Fruit fly (Drosophila melanogaster) Kc167 (cell line): Measurements from ENCODE around the gene CG14207.

Source experiments
- Sin3A ChIP-seq: fragments of >200 bp; optimal IDR thresholded peaks from 2 replicates; lab custom pipeline; 2018; ENCODE audit warnings: missing external identifiers
- psq ChIP-seq: fragments of >200 bp; optimal IDR thresholded peaks from 2 replicates; lab custom pipeline; 2017; ENCODE audit warnings: missing external identifiers

DNA sequence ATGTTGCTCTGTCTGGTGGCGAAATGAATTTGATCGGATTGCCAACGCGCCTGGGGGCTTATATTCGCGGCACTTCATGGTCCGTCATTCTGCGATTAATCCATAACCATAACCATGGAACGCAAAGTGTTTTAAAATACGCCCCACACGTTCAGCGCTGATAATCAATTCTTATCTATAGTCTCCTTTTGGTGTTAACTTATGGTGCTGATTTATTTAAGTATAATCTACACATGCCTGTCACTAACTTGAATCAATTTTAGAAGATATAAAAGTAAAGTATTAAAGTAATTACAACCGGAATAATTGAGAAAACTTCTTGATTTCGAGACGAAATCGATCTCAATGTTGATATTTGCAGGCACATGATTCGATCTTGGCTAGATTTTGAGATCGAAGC, 14.9 kb upstream of the CG14207 start, which contains the start of gene CG14219:
- TF ChIP-seq Sin3A (no peak), psq (lab: Kevin White, UChicago) (no peak)
